Worm (Caenorhabditis elegans): ENCODE data around the gene irld-62.

DNA sequence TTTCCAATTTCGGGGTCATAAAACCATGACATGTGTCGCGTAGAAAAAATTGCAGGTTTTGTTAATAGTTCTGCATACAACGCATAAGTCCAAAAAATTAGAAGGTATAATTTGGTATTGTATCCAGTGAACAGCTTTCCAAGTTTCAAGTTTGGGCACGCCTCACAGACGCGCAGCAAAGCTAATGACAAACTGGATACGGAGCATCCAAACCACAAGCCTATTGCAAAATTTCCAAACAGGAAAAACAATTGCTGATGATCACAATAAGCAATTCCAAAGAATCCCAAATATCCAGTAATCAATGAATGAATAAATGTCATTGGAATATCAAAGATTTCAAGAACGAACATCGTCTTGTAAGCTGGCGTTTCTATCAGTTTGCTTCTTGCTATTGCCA lies 2.6 kb downstream of the irld-62 start:
- TF ChIP-seq pha-4 (tag; optimal IDR thresholded peaks at IDR 0.05) (no peak), fkh-6 (tag; optimal IDR thresholded peaks at IDR 0.05) (no peak), K09A11.1 (tag; optimal IDR thresholded peaks at IDR 0.05; ENCODE audit: insufficient read depth) (no peak), ceh-2 (tag; optimal IDR thresholded peaks at IDR 0.05) (no peak), ama-1 (optimal IDR thresholded peaks at IDR 0.05) (no peak), pag-3 (tag; optimal IDR thresholded peaks at IDR 0.05; ENCODE audit: borderline replicate concordance) (no peak), ceh-18 (tag; optimal IDR thresholded peaks at IDR 0.05) (no peak), mec-3 (tag; optimal IDR thresholded peaks at IDR 0.05; ENCODE audit: borderline replicate concordance) (no peak), unc-86 (tag; optimal IDR thresholded peaks at IDR 0.05) (no peak), dve-1 (tag; optimal IDR thresholded peaks at IDR 0.05) (no peak), ttx-3 (tag; optimal IDR thresholded peaks at IDR 0.05) (no peak)
